Fruit fly (Drosophila melanogaster) whole organism, embryonic: Measurements from ENCODE around the gene CG32812.

Experiments
- Ada2b ChIP-seq: fragments of 200-800 bp; sonication (Bioruptor generic); IDR thresholded peaks from 2 replicates; pipeline ENCODE4 v1.3.6; 2022; ENCODE audit warnings: missing biosample characterization, missing genetic modification characterization
- Adf1 ChIP-seq: fragments of 200-800 bp; sonication (Bioruptor generic); IDR thresholded peaks from 2 replicates; pipeline ENCODE4 v1.3.6; 2022; ENCODE audit warnings: missing biosample characterization, missing genetic modification characterization
- CG10147 ChIP-seq: fragments of 200-800 bp; sonication (Bioruptor generic); optimal IDR thresholded peaks from 2 replicates; lab custom pipeline; 2019; ENCODE audit warnings: missing biosample characterization, mild to moderate bottlenecking, missing genetic modification characterization, moderate library complexity
- CG10209 ChIP-seq: fragments of 200-800 bp; sonication (Bioruptor generic); optimal IDR thresholded peaks from 3 replicates; lab custom pipeline; 2017; ENCODE audit warnings: missing biosample characterization, mild to moderate bottlenecking, missing genetic modification characterization, missing genetic modification reagents
- CG10543 ChIP-seq: fragments of 200-800 bp; sonication (Bioruptor generic); optimal IDR thresholded peaks from 3 replicates; lab custom pipeline; 2017; ENCODE audit warnings: missing biosample characterization, mild to moderate bottlenecking, missing genetic modification characterization, moderate library complexity
- CG12155 ChIP-seq: fragments of 200-800 bp; sonication (Bioruptor generic); optimal IDR thresholded peaks from 3 replicates; lab custom pipeline; 2016; ENCODE audit warnings: missing biosample characterization, missing genetic modification characterization
- CG17802 ChIP-seq: fragments of 200-800 bp; sonication (Bioruptor generic); optimal IDR thresholded peaks from 2 replicates; lab custom pipeline; 2018; ENCODE audit warnings: missing biosample characterization, mild to moderate bottlenecking, missing genetic modification characterization, moderate library complexity
- CG18476 ChIP-seq: fragments of 200-800 bp; sonication (Bioruptor generic); optimal IDR thresholded peaks from 2 replicates; lab custom pipeline; 2016; ENCODE audit warnings: missing biosample characterization, mild to moderate bottlenecking, missing genetic modification characterization
- CG34376 ChIP-seq: fragments of 200-800 bp; sonication (Bioruptor generic); optimal IDR thresholded peaks from 2 replicates; lab custom pipeline; 2018; ENCODE audit warnings: missing biosample characterization, mild to moderate bottlenecking, missing genetic modification characterization
- CG3995 ChIP-seq: fragments of 200-800 bp; sonication (Bioruptor generic); optimal IDR thresholded peaks from 3 replicates; lab custom pipeline; 2016; ENCODE audit warnings: missing biosample characterization, missing genetic modification characterization
- CG43689 ChIP-seq: fragments of 200-800 bp; sonication (Bioruptor generic); IDR thresholded peaks from 2 replicates; pipeline ENCODE4 v1.3.6; 2022; ENCODE audit warnings: missing biosample characterization, missing genetic modification characterization
- CG7271 ChIP-seq: fragments of 200-800 bp; sonication (Bioruptor generic); optimal IDR thresholded peaks from 2 replicates; lab custom pipeline; 2018; ENCODE audit warnings: missing biosample characterization, mild to moderate bottlenecking, missing genetic modification characterization, moderate library complexity
- CG8290 ChIP-seq, 3 experiments: fragments of 200-800 bp; sonication (Bioruptor generic); optimal IDR thresholded peaks; 2 replicates each; lab custom pipeline; 2016 to 2019; ENCODE audit warnings: missing biosample characterization in 3 of 3, missing genetic modification characterization in 3 of 3, mild to moderate bottlenecking in 2 of 3, moderate library complexity in 1 of 3
- CG8359 ChIP-seq: fragments of 200-800 bp; sonication (Bioruptor generic); optimal IDR thresholded peaks from 2 replicates; lab custom pipeline; 2017; ENCODE audit warnings: missing biosample characterization, mild to moderate bottlenecking, missing genetic modification characterization, borderline replicate concordance
- CG9215 ChIP-seq: fragments of 200-800 bp; sonication (Bioruptor generic); IDR thresholded peaks from 2 replicates; pipeline ENCODE4 v1.3.6; 2022; ENCODE audit warnings: missing biosample characterization, missing genetic modification characterization
- CG9932 ChIP-seq: fragments of 200-800 bp; sonication (Bioruptor generic); IDR thresholded peaks from 2 replicates; pipeline ENCODE4 v1.3.6; 2022; ENCODE audit warnings: missing biosample characterization, missing genetic modification characterization
- Dbx ChIP-seq: fragments of 200-800 bp; sonication (Bioruptor generic); IDR thresholded peaks from 3 replicates; pipeline ENCODE4 v1.3.6; 2022; ENCODE audit warnings: missing biosample characterization, missing genetic modification characterization
- ERR ChIP-seq: fragments of 200-800 bp; sonication (Bioruptor generic); optimal IDR thresholded peaks from 2 replicates; lab custom pipeline; 2016; ENCODE audit warnings: missing biosample characterization, missing genetic modification characterization
- GATAe ChIP-seq: fragments of 200-800 bp; sonication (Bioruptor generic); conservative IDR thresholded peaks from 2 replicates; pipeline ENCODE4 v1.3.6; 2022; ENCODE audit warnings: missing biosample characterization, missing genetic modification characterization
- Hey ChIP-seq: fragments of 200-800 bp; sonication (Bioruptor generic); optimal IDR thresholded peaks from 3 replicates; lab custom pipeline; 2018; ENCODE audit warnings: missing biosample characterization, mild to moderate bottlenecking, missing genetic modification characterization
- Kr ChIP-seq: fragments of 200-800 bp; sonication (Bioruptor generic); optimal IDR thresholded peaks from 2 replicates; lab custom pipeline; 2017; ENCODE audit warnings: missing biosample characterization, mild to moderate bottlenecking, missing genetic modification characterization
- Max ChIP-seq: fragments of 200-800 bp; sonication (Bioruptor generic); optimal IDR thresholded peaks from 2 replicates; lab custom pipeline; 2016; ENCODE audit warnings: missing biosample characterization, mild to moderate bottlenecking, missing genetic modification characterization
- NFAT ChIP-seq: fragments of 200-800 bp; sonication (Bioruptor generic); IDR thresholded peaks from 2 replicates; pipeline ENCODE4 v1.3.6; 2022; ENCODE audit warnings: missing biosample characterization, missing genetic modification characterization
- Nf-YC ChIP-seq: fragments of 200-800 bp; optimal IDR thresholded peaks from 3 replicates; lab custom pipeline; 2019; ENCODE audit warnings: missing biosample characterization, mild to moderate bottlenecking, missing genetic modification characterization, moderate library complexity
- Ravus ChIP-seq: fragments of 200-800 bp; sonication (Bioruptor generic); IDR thresholded peaks from 2 replicates; pipeline ENCODE4 v1.3.6; 2022; ENCODE audit warnings: missing biosample characterization, missing genetic modification characterization
- abd-A ChIP-seq: fragments of 200-800 bp; sonication (Bioruptor generic); optimal IDR thresholded peaks from 3 replicates; lab custom pipeline; 2019; ENCODE audit warnings: missing biosample characterization, mild to moderate bottlenecking, missing genetic modification characterization, moderate library complexity
- bsh ChIP-seq, 2 experiments: fragments of 200-800 bp; sonication (Bioruptor generic); optimal IDR thresholded peaks; 2 replicates each; lab custom pipeline; 2017 to 2018; ENCODE audit warnings: mild to moderate bottlenecking in 2 of 2, missing biosample characterization in 2 of 2, missing genetic modification characterization in 2 of 2, moderate library complexity in 1 of 2
- chinmo ChIP-seq: fragments of 200-800 bp; sonication (Bioruptor generic); IDR thresholded peaks from 4 replicates; pipeline ENCODE4 v1.3.6; 2022; ENCODE audit warnings: missing biosample characterization, missing genetic modification characterization; ENCODE audit not compliant: partially characterized antibody
- ci ChIP-seq: fragments of 200-800 bp; sonication (Bioruptor generic); IDR thresholded peaks from 3 replicates; pipeline ENCODE4 v1.3.6; 2022; ENCODE audit warnings: missing biosample characterization, missing genetic modification characterization
- crol ChIP-seq: fragments of 200-800 bp; sonication (Bioruptor generic); IDR thresholded peaks from 2 replicates; pipeline ENCODE4 v1.3.6; 2022; ENCODE audit warnings: missing biosample characterization, missing genetic modification characterization
- ems ChIP-seq: fragments of 200-800 bp; sonication (Bioruptor generic); optimal IDR thresholded peaks from 3 replicates; lab custom pipeline; 2016; ENCODE audit warnings: missing biosample characterization, missing genetic modification characterization
- gem ChIP-seq: fragments of 200-800 bp; sonication (Bioruptor generic); optimal IDR thresholded peaks from 2 replicates; lab custom pipeline; 2019; ENCODE audit warnings: missing biosample characterization, mild to moderate bottlenecking, missing genetic modification characterization, moderate library complexity
- insv ChIP-seq, 2 experiments: fragments of 200-800 bp; sonication (Bioruptor generic); optimal IDR thresholded peaks; 3 replicates each; lab custom pipeline; 2016 to 2018; ENCODE audit warnings: missing biosample characterization in 2 of 2, missing genetic modification characterization in 2 of 2
- kay ChIP-seq: fragments of 200-800 bp; sonication (Bioruptor generic); optimal IDR thresholded peaks from 2 replicates; lab custom pipeline; 2016; ENCODE audit warnings: missing biosample characterization, missing genetic modification characterization
- lab ChIP-seq: fragments of 200-800 bp; sonication (Bioruptor generic); optimal IDR thresholded peaks from 3 replicates; lab custom pipeline; 2017; ENCODE audit warnings: missing biosample characterization, missing genetic modification characterization, mild to moderate bottlenecking, moderate library complexity, missing genetic modification reagents
- mld ChIP-seq: fragments of 200-800 bp; sonication (Bioruptor generic); IDR thresholded peaks from 3 replicates; pipeline ENCODE4 v1.3.6; 2022; ENCODE audit warnings: missing biosample characterization, missing genetic modification characterization; ENCODE audit not compliant: partially characterized antibody
- pb ChIP-seq: fragments of 200-800 bp; sonication (Bioruptor generic); optimal IDR thresholded peaks from 3 replicates; lab custom pipeline; 2016; ENCODE audit warnings: missing biosample characterization, missing genetic modification characterization
- phol ChIP-seq: fragments of 200-800 bp; sonication (Bioruptor generic); optimal IDR thresholded peaks from 3 replicates; lab custom pipeline; 2018; ENCODE audit warnings: missing biosample characterization, mild to moderate bottlenecking, missing genetic modification characterization, moderate library complexity
- row ChIP-seq: fragments of 200-800 bp; sonication (Bioruptor generic); IDR thresholded peaks from 3 replicates; pipeline ENCODE4 v1.3.6; 2022; ENCODE audit warnings: missing biosample characterization, missing genetic modification characterization
- sd ChIP-seq: fragments of 200-800 bp; sonication (Bioruptor generic); optimal IDR thresholded peaks from 3 replicates; lab custom pipeline; 2018; ENCODE audit warnings: missing biosample characterization, mild to moderate bottlenecking, missing genetic modification characterization, moderate library complexity
- sug ChIP-seq: fragments of 200-800 bp; optimal IDR thresholded peaks from 2 replicates; lab custom pipeline; 2019; ENCODE audit warnings: missing biosample characterization, mild to moderate bottlenecking, missing genetic modification characterization, moderate library complexity
- tio ChIP-seq: fragments of 200-800 bp; sonication (Bioruptor generic); optimal IDR thresholded peaks from 2 replicates; lab custom pipeline; 2017; ENCODE audit warnings: missing biosample characterization, missing genetic modification characterization, inconsistent platforms
- twi ChIP-seq: fragments of 200-800 bp; optimal IDR thresholded peaks from 2 replicates; lab custom pipeline; 2019; ENCODE audit warnings: missing biosample characterization, mild to moderate bottlenecking, missing genetic modification characterization, moderate library complexity

The CG32812 gene

DNA sequence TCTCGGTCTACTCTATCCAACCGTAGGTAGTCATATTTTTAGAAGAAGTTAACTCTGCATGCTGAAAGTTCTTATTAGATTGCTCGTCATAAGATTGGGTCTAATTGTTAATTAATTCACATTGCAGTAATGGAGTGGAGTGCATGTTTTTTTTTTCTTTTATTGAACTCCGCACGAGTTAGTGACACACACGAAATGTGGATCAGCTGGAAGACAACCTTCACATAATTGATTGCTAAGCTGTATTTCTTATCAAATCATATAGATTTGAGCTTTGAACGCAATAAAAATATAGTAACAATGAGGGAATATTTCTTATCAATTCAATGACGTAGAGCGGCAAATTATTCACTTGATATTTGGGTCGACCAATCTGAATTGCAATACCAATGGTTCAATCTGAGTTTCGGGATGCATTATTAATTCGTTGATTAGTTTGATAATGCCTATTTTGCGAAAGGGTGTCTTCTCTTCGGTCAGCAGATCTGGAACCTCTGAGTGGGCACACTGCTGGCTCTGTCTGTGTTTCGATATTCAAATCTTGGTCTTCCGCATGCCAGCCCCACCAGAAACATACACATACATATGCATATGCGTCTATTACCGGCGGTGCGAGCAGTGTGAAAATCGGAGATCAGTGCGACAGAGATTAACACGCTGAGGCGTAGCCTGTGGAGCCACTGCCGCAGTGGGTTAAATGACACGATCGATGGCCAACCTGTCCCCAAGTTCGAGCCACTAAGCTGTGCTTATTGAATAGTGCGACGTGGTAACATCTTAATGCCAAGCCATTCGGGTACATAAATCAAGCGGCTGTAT lies 8.1 kb upstream of the CG32812 start (continued):
- peak; percentile 3 for TF ChIP-seq phol (tag; lab: Kevin White, UChicago)
- peak; percentile 26 for TF ChIP-seq tio
- peak; percentile 20 for TF ChIP-seq CG10209 (GFP tag; lab: Kevin White, UChicago)
- 0 out of 2 replicates have a peak, but pooled peaks have one; percentile 29 for TF ChIP-seq Ada2b (GFP tag; lab: Robert Waterston, UW)
- TF ChIP-seq pb (GFP tag; lab: Kevin White, UChicago): peak; percentile 39
- no peak for TF ChIP-seq ems (GFP tag; lab: Kevin White, UChicago)
- TF ChIP-seq Max (GFP tag; lab: Kevin White, UChicago): peak; percentile 9
- no peak for TF ChIP-seq CG12155 (GFP tag; lab: Kevin White, UChicago)
- TF ChIP-seq Dbx (GFP tag; lab: Robert Waterston, UW): no peak
- no peak for TF ChIP-seq insv (GFP tag; optimal IDR thresholded peaks at IDR 0.05; lab: Kevin White, UChicago)
- peak; percentile 4 for TF ChIP-seq CG10147
- peak; percentile 30 for TF ChIP-seq gem
- peak; percentile 10 for TF ChIP-seq Nf-YC
- TF ChIP-seq lab (GFP tag; lab: Kevin White, UChicago): peak; percentile 29
- peak; percentile 19; the same call in 1 of the 2 replicates for TF ChIP-seq CG9932
- TF ChIP-seq row (GFP tag; lab: Robert Waterston, UW): peak; percentile 55; the same call in 2 of the 3 replicates
- TF ChIP-seq chinmo (GFP tag; lab: Robert Waterston, UW): peak; percentile 81; the same call in 1 of the 4 replicates
- no peak for TF ChIP-seq Kr (GFP tag; lab: Kevin White, UChicago)
- TF ChIP-seq CG18476 (GFP tag; lab: Kevin White, UChicago): no peak
- peak in 1 of 2 experiments; percentile 6 for TF ChIP-seq bsh (GFP tag; optimal IDR thresholded peaks at IDR 0.05; lab: Kevin White, UChicago)
- TF ChIP-seq mld: no peak
- TF ChIP-seq CG3995: no peak
- no peak for TF ChIP-seq twi (tag; lab: Kevin White, UChicago)
- TF ChIP-seq CG43689: no peak
- TF ChIP-seq ci (GFP tag; lab: Robert Waterston, UW): 0 out of 3 replicates have a peak, but pooled peaks have one; percentile 46
- no peak for TF ChIP-seq CG10543 (GFP tag; lab: Kevin White, UChicago)
- TF ChIP-seq sug (tag; lab: Kevin White, UChicago): no peak

dm6 chrX:1282433-1282832 lies 4.7 kb upstream of the CG32812 start:
- peak; percentile 42 for TF ChIP-seq Adf1 (GFP tag; lab: Robert Waterston, UW)
- TF ChIP-seq kay (GFP tag; lab: Kevin White, UChicago): peak; percentile 35
- TF ChIP-seq CG8290 (GFP tag; optimal IDR thresholded peaks at IDR 0.05; lab: Kevin White, UChicago): no peak
- peak in 1 of 2 experiments; percentile 10 for TF ChIP-seq CG8290 (tag; optimal IDR thresholded peaks at IDR 0.05; lab: Kevin White, UChicago)
- peak; percentile 26 for TF ChIP-seq CG10543 (GFP tag; lab: Kevin White, UChicago)
- no peak for TF ChIP-seq abd-A (tag; lab: Kevin White, UChicago)
- TF ChIP-seq Hey (tag; lab: Kevin White, UChicago): no peak
- TF ChIP-seq ERR (GFP tag; lab: Kevin White, UChicago): peak; percentile 7
- TF ChIP-seq GATAe: peak; percentile 35
- TF ChIP-seq CG17802 (tag; lab: Kevin White, UChicago): no peak
- no peak for TF ChIP-seq Ravus (GFP tag; lab: Robert Waterston, UW)
- TF ChIP-seq chinmo (GFP tag; lab: Robert Waterston, UW): 0 out of 4 replicates have a peak, but pooled peaks have one; percentile 20
- TF ChIP-seq CG9215 (GFP tag; lab: Robert Waterston, UW): no peak
- TF ChIP-seq crol (GFP tag; lab: Robert Waterston, UW): peak; percentile 92
- no peak for TF ChIP-seq CG7271 (tag; lab: Kevin White, UChicago)
- peak; percentile 36 for TF ChIP-seq CG34376
- TF ChIP-seq NFAT: 0 out of 2 replicates have a peak, but pooled peaks have one; percentile 25
- no peak for TF ChIP-seq CG8359 (GFP tag; lab: Kevin White, UChicago)
- peak; percentile 89 for TF ChIP-seq sd
- peak; percentile 27 for TF ChIP-seq sug (tag; lab: Kevin White, UChicago)
